Fruit fly (Drosophila melanogaster): Measurements from ENCODE around the gene Jon65Aii.

dm6 chr3L:6034511-6034910, 17.6 kb upstream of the Jon65Aii start, which contains the start of gene CG10477:
- TF ChIP-seq D1 (tag; optimal IDR thresholded peaks at IDR 0.05) (no peak), CG34367 (tag; optimal IDR thresholded peaks at IDR 0.05) (no peak), CG4496 (GFP tag; IDR thresholded peaks at IDR 0.05) (no peak)
